Fruit fly (Drosophila melanogaster) whole organism, embryonic: ENCODE measurements around the gene CG31121.

Source experiments
- CG1529 ChIP-seq: fragments of 200-800 bp; sonication (Bioruptor generic); optimal IDR thresholded peaks from 3 replicates; lab custom pipeline; 2018; ENCODE audit warnings: missing biosample characterization, missing genetic modification characterization
- ewg ChIP-seq: fragments of 200-800 bp; sonication (Bioruptor generic); optimal IDR thresholded peaks from 3 replicates; lab custom pipeline; 2017; ENCODE audit warnings: mild to moderate bottlenecking, missing biosample characterization, missing genetic modification reagents, missing genetic modification characterization

DNA sequence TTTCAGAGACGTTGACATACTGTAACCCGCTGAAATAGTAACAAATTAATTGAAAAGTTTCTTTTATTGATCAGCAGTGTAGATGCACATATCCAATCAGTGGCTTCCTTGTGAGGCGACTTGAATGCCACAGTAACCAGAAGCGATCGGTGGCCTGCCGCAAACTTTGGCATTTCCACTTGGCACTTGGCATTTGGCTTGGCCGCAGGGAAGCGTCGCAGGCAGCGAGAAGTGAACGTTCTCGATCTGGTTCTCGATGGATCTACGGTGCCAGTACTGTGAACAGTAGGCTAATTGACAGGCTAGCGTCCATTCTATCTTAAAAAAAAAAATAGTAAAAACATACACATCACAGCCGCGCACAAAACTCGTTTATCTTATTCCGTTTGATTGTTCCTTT, 6.4 kb upstream of the CG31121 start, which contains the start of gene CG10845:
- no peak for TF ChIP-seq CG1529
- no peak for TF ChIP-seq ewg (GFP tag; lab: Kevin White, UChicago)
